Worm (Caenorhabditis elegans) whole organism, L4 larva: ENCODE data around the gene ZK1127.5.

Experiments used
- ceh-32 ChIP-seq: sonication (generic microtip); optimal IDR thresholded peaks from 2 replicates; lab custom pipeline; 2016; ENCODE audit warnings: mild to moderate bottlenecking, missing genetic modification characterization, missing compliant biosample characterization; ENCODE audit not compliant: poor library complexity
- ceh-82 ChIP-seq: sonication (generic microtip); optimal IDR thresholded peaks from 2 replicates; lab custom pipeline; 2017; ENCODE audit warnings: missing biosample characterization, missing genetic modification characterization
- lsy-2 ChIP-seq, 2 experiments: fragments of 150-350 bp in 1 of 2; sonication (generic microtip) in 1 of 2; optimal IDR thresholded peaks; 2 replicates each; lab custom pipeline; 2014 to 2017; ENCODE audit warnings: missing biosample characterization in 2 of 2, missing genetic modification characterization in 2 of 2
- mxl-2 ChIP-seq: fragments of 200-800 bp; sonication (Bioruptor generic); conservative IDR thresholded peaks from 2 replicates; pipeline ENCODE4 v1.3.6; 2022; ENCODE audit warnings: missing genetic modification reagents, missing genetic modification characterization, missing compliant biosample characterization
- nhr-11 ChIP-seq: fragments of 150-350 bp; optimal IDR thresholded peaks from 2 replicates; lab custom pipeline; 2014; ENCODE audit warnings: missing biosample characterization, missing genetic modification characterization
- nhr-237 ChIP-seq: sonication (generic microtip); optimal IDR thresholded peaks from 2 replicates; lab custom pipeline; 2017; ENCODE audit warnings: missing biosample characterization, missing genetic modification characterization
- nhr-77 ChIP-seq: fragments of 150-350 bp; optimal IDR thresholded peaks from 2 replicates; lab custom pipeline; 2014; ENCODE audit warnings: missing biosample characterization, missing genetic modification characterization
- skn-1 ChIP-seq: fragments of 150-350 bp; optimal IDR thresholded peaks from 2 replicates; lab custom pipeline; 2014; ENCODE audit warnings: missing biosample characterization, missing genetic modification characterization
- snpc-4 ChIP-seq: fragments of 150-350 bp; optimal IDR thresholded peaks from 2 replicates; lab custom pipeline; 2014; ENCODE audit warnings: missing biosample characterization, missing genetic modification characterization
- unc-62 ChIP-seq, 3 experiments: fragments of 150-350 bp in 1 of 3; sonication (generic microtip); optimal IDR thresholded peaks in 2 of 3; peaks in 1 of 3; 1 replicate in 1 of 3; 2 replicates in 2 of 3; lab custom pipeline; 2014 to 2017; ENCODE audit warnings: missing biosample characterization in 3 of 3, missing genetic modification characterization in 3 of 3, missing genetic modification reagents in 3 of 3, missing genotype in 1 of 3
- zag-1 ChIP-seq: fragments of 150-350 bp; optimal IDR thresholded peaks from 2 replicates; lab custom pipeline; 2014; ENCODE audit warnings: missing biosample characterization, missing genetic modification characterization
- ztf-11 ChIP-seq: fragments of 150-350 bp; optimal IDR thresholded peaks from 2 replicates; lab custom pipeline; 2014; ENCODE audit warnings: missing biosample characterization, missing genetic modification characterization

ce11 chrII:7054987-7055386 is 4.5 kb downstream of the ZK1127.5 start, which contains the start of gene ZK1127.3:
- TF ChIP-seq ztf-11 (no peak), snpc-4 (no peak), zag-1 (no peak), lsy-2 (tag; optimal IDR thresholded peaks at IDR 0.05; lab: Kevin White, UChicago) (no peak), skn-1 (tag; lab: Kevin White, UChicago) (no peak), nhr-11 (tag; lab: Kevin White, UChicago) (no peak), nhr-237 (tag; lab: Kevin White, UChicago) (no peak), mxl-2 (GFP tag; lab: Robert Waterston, UW) (no peak), ceh-32 (tag; lab: Kevin White, UChicago) (no peak), unc-62 (GFP tag; optimal IDR thresholded peaks at IDR 0.05 in 1 of 2; lab: Kevin White, UChicago) (no peak), unc-62 (tag; optimal IDR thresholded peaks at IDR 0.05; lab: Kevin White, UChicago) (no peak), nhr-77 (tag; lab: Kevin White, UChicago) (no peak), ceh-82 (no peak)
